Fruit fly (Drosophila melanogaster) whole organism, prepupa: ENCODE measurements around the gene mRpL32.

ENCODE experiments used
- Blimp-1 ChIP-seq: fragments of 200-800 bp; sonication (Bioruptor generic); optimal IDR thresholded peaks from 3 replicates; lab custom pipeline; 2017; ENCODE audit warnings: missing biosample characterization, missing genetic modification characterization, mild to moderate bottlenecking, moderate library complexity, missing genetic modification reagents
- CG10631 ChIP-seq: fragments of 200-800 bp; sonication (Bioruptor generic); optimal IDR thresholded peaks from 2 replicates; lab custom pipeline; 2016; ENCODE audit warnings: missing biosample characterization, missing genetic modification characterization
- CG10669 ChIP-seq: fragments of 200-800 bp; sonication (Bioruptor generic); optimal IDR thresholded peaks from 3 replicates; lab custom pipeline; 2018; ENCODE audit warnings: missing biosample characterization, mild to moderate bottlenecking, missing genetic modification characterization, moderate library complexity
- CG11294 ChIP-seq: fragments of 200-800 bp; sonication (Bioruptor generic); IDR thresholded peaks from 2 replicates; pipeline ENCODE4 v1.3.6; 2022; ENCODE audit warnings: missing biosample characterization, missing genetic modification characterization
- CG11762 ChIP-seq: fragments of 200-800 bp; sonication (Bioruptor generic); optimal IDR thresholded peaks from 3 replicates; lab custom pipeline; 2016; ENCODE audit warnings: missing biosample characterization, missing genetic modification characterization; ENCODE audit not compliant: insufficient read depth
- CG11902 ChIP-seq: fragments of 200-800 bp; sonication (Bioruptor generic); optimal IDR thresholded peaks from 3 replicates; lab custom pipeline; 2016; ENCODE audit warnings: missing biosample characterization, missing genetic modification characterization
- CG15336 ChIP-seq: fragments of 200-800 bp; sonication (Bioruptor generic); IDR thresholded peaks from 2 replicates; pipeline ENCODE4 v1.3.6; 2022; ENCODE audit warnings: missing biosample characterization, missing genetic modification characterization
- CG16779 ChIP-seq: fragments of 200-800 bp; sonication (Bioruptor generic); optimal IDR thresholded peaks from 3 replicates; lab custom pipeline; 2017; ENCODE audit warnings: missing biosample characterization, mild to moderate bottlenecking, missing genetic modification characterization
- CG32006 ChIP-seq: fragments of 200-800 bp; sonication (Bioruptor generic); optimal IDR thresholded peaks from 3 replicates; lab custom pipeline; 2017; ENCODE audit warnings: missing biosample characterization, mild to moderate bottlenecking, missing genetic modification characterization
- CG4318 ChIP-seq: fragments of 200-800 bp; sonication (Bioruptor generic); optimal IDR thresholded peaks from 3 replicates; lab custom pipeline; 2017; ENCODE audit warnings: missing biosample characterization, mild to moderate bottlenecking, missing genetic modification characterization
- CG6163 ChIP-seq: fragments of 200-800 bp; sonication (Bioruptor generic); IDR thresholded peaks from 3 replicates; pipeline ENCODE4 v1.3.6; 2022; ENCODE audit warnings: missing biosample characterization, missing genetic modification characterization
- CG6808 ChIP-seq: fragments of 200-800 bp; sonication (Bioruptor generic); optimal IDR thresholded peaks from 3 replicates; lab custom pipeline; 2017; ENCODE audit warnings: missing biosample characterization, missing genetic modification characterization, mild to moderate bottlenecking, moderate library complexity, missing genetic modification reagents
- CG6854 ChIP-seq: fragments of 200-800 bp; sonication (Bioruptor generic); optimal IDR thresholded peaks from 2 replicates; lab custom pipeline; 2017; ENCODE audit warnings: missing biosample characterization, mild to moderate bottlenecking, missing genetic modification characterization
- CG7368 ChIP-seq: fragments of 200-800 bp; sonication (Bioruptor generic); optimal IDR thresholded peaks from 3 replicates; lab custom pipeline; 2016; ENCODE audit warnings: missing biosample characterization, missing genetic modification characterization
- CG8119 ChIP-seq: fragments of 200-800 bp; sonication (Bioruptor generic); IDR thresholded peaks from 3 replicates; pipeline ENCODE4 v1.3.6; 2022; ENCODE audit warnings: missing biosample characterization, missing genetic modification characterization
- CG8319 ChIP-seq: fragments of 200-800 bp; sonication (Bioruptor generic); optimal IDR thresholded peaks from 3 replicates; lab custom pipeline; 2016; ENCODE audit warnings: missing biosample characterization, missing genetic modification characterization
- CG8632 ChIP-seq: fragments of 200-800 bp; sonication (Bioruptor generic); optimal IDR thresholded peaks from 3 replicates; lab custom pipeline; 2016; ENCODE audit warnings: missing biosample characterization, missing genetic modification characterization
- CG9139 ChIP-seq: fragments of 200-800 bp; sonication (Bioruptor generic); optimal IDR thresholded peaks from 3 replicates; lab custom pipeline; 2017; ENCODE audit warnings: missing biosample characterization, mild to moderate bottlenecking, missing genetic modification characterization
- Eip75B ChIP-seq: fragments of 200-800 bp; sonication (Bioruptor generic); optimal IDR thresholded peaks from 3 replicates; lab custom pipeline; 2016; ENCODE audit warnings: missing biosample characterization, missing genetic modification characterization
- Eip78C ChIP-seq: fragments of 200-800 bp; sonication (Bioruptor generic); peaks from one replicate; lab custom pipeline; 2016; ENCODE audit warnings: missing biosample characterization, missing genetic modification characterization
- Eip93F ChIP-seq: fragments of 200-800 bp; sonication (Bioruptor generic); optimal IDR thresholded peaks from 2 replicates; lab custom pipeline; 2016; ENCODE audit warnings: missing biosample characterization, mild to moderate bottlenecking, missing genetic modification characterization
- Ets21C ChIP-seq: fragments of 200-800 bp; sonication (Bioruptor generic); optimal IDR thresholded peaks from 3 replicates; lab custom pipeline; 2016; ENCODE audit warnings: missing biosample characterization, missing genetic modification characterization
- Gug ChIP-seq: fragments of 200-800 bp; sonication (Bioruptor generic); IDR thresholded peaks from 2 replicates; pipeline ENCODE4 v1.3.6; 2022; ENCODE audit warnings: missing biosample characterization, missing genetic modification characterization
- Hr38 ChIP-seq: sonication (Bioruptor generic); optimal IDR thresholded peaks from 2 replicates; lab custom pipeline; 2016; ENCODE audit warnings: missing biosample characterization, missing genetic modification characterization
- Hr4 ChIP-seq: fragments of 200-800 bp; sonication (Bioruptor generic); optimal IDR thresholded peaks from 3 replicates; lab custom pipeline; 2016; ENCODE audit warnings: missing biosample characterization, missing genetic modification characterization
- Lpt ChIP-seq: fragments of 200-800 bp; sonication (Bioruptor generic); optimal IDR thresholded peaks from 3 replicates; lab custom pipeline; 2016; ENCODE audit warnings: missing biosample characterization, missing genetic modification characterization
- Met ChIP-seq: fragments of 200-800 bp; sonication (Bioruptor generic); optimal IDR thresholded peaks from 3 replicates; lab custom pipeline; 2016; ENCODE audit warnings: missing biosample characterization, missing genetic modification characterization
- OdsH ChIP-seq: fragments of 200-800 bp; sonication (Bioruptor generic); optimal IDR thresholded peaks from 3 replicates; lab custom pipeline; 2016; ENCODE audit warnings: missing biosample characterization, missing genetic modification characterization
- Smox ChIP-seq: fragments of 200-800 bp; sonication (Bioruptor generic); optimal IDR thresholded peaks from 3 replicates; lab custom pipeline; 2016; ENCODE audit warnings: missing biosample characterization, missing genetic modification characterization
- Sox102F ChIP-seq: fragments of 200-800 bp; sonication (Bioruptor generic); optimal IDR thresholded peaks from 2 replicates; lab custom pipeline; 2016; ENCODE audit warnings: missing biosample characterization, mild to moderate bottlenecking, missing genetic modification characterization
- Sox15 ChIP-seq: fragments of 200-800 bp; sonication (Bioruptor generic); optimal IDR thresholded peaks from 3 replicates; lab custom pipeline; 2016; ENCODE audit warnings: missing biosample characterization, missing genetic modification characterization
- achi ChIP-seq: fragments of 200-800 bp; sonication (Bioruptor generic); optimal IDR thresholded peaks from 3 replicates; lab custom pipeline; 2016; ENCODE audit warnings: missing biosample characterization, missing genetic modification characterization
- cyc ChIP-seq: fragments of 200-800 bp; sonication (Bioruptor generic); optimal IDR thresholded peaks from 3 replicates; lab custom pipeline; 2016; ENCODE audit warnings: missing biosample characterization, missing genetic modification characterization
- dac ChIP-seq: fragments of 200-800 bp; sonication (Bioruptor generic); optimal IDR thresholded peaks from 2 replicates; lab custom pipeline; 2017; ENCODE audit warnings: missing biosample characterization, mild to moderate bottlenecking, missing genetic modification characterization
- dsx ChIP-seq: fragments of 200-800 bp; optimal IDR thresholded peaks from 3 replicates; lab custom pipeline; 2019; ENCODE audit warnings: missing biosample characterization, mild to moderate bottlenecking, missing genetic modification characterization, moderate library complexity; ENCODE audit not compliant: poor library complexity, severe bottlenecking
- esn ChIP-seq: fragments of 200-800 bp; sonication (Bioruptor generic); optimal IDR thresholded peaks from 2 replicates; lab custom pipeline; 2016; ENCODE audit warnings: missing biosample characterization, mild to moderate bottlenecking, missing genetic modification characterization, moderate library complexity
- fd59A ChIP-seq: fragments of 200-800 bp; sonication (Bioruptor generic); optimal IDR thresholded peaks from 2 replicates; lab custom pipeline; 2017; ENCODE audit warnings: missing biosample characterization, mild to moderate bottlenecking, missing genetic modification characterization, missing genetic modification reagents
- lz ChIP-seq: fragments of 200-800 bp; sonication (Bioruptor generic); optimal IDR thresholded peaks from 3 replicates; lab custom pipeline; 2016; ENCODE audit warnings: missing biosample characterization, missing genetic modification characterization
- net ChIP-seq: fragments of 200-800 bp; sonication (Bioruptor generic); optimal IDR thresholded peaks from 3 replicates; lab custom pipeline; 2016; ENCODE audit warnings: missing biosample characterization, missing genetic modification characterization
- salr ChIP-seq, 2 experiments: fragments of 200-800 bp; sonication (Bioruptor generic); optimal IDR thresholded peaks; 3 replicates each; lab custom pipeline; 2016 to 2018; ENCODE audit warnings: missing biosample characterization in 2 of 2, missing genetic modification characterization in 2 of 2, mild to moderate bottlenecking in 1 of 2
- ss ChIP-seq, 2 experiments: fragments of 200-800 bp; sonication (Bioruptor generic); optimal IDR thresholded peaks; 2 replicates in 1 of 2; 3 replicates in 1 of 2; lab custom pipeline; 2017 to 2018; ENCODE audit warnings: mild to moderate bottlenecking in 2 of 2, missing biosample characterization in 2 of 2, missing genetic modification characterization in 2 of 2, moderate library complexity in 1 of 2
- svp ChIP-seq: fragments of 200-800 bp; sonication (Bioruptor generic); peaks from one replicate; lab custom pipeline; 2016; ENCODE audit warnings: missing biosample characterization, missing genetic modification characterization
- topi ChIP-seq: fragments of 200-800 bp; sonication (Bioruptor generic); optimal IDR thresholded peaks from 3 replicates; lab custom pipeline; 2016; ENCODE audit warnings: missing biosample characterization, missing genetic modification characterization

The mRpL32 gene

dm6 chr3R:31243079-31243668 lies 9.5 kb upstream of the mRpL32 start (continued):
- no peak for TF ChIP-seq Met (GFP tag; lab: Kevin White, UChicago)
- TF ChIP-seq CG4318, result peak; percentile 44
- TF ChIP-seq Sox102F (GFP tag; lab: Kevin White, UChicago), result no peak
- no peak for TF ChIP-seq topi (GFP tag; lab: Kevin White, UChicago)
- TF ChIP-seq esn (GFP tag; lab: Kevin White, UChicago), result no peak
- TF ChIP-seq CG16779 (tag; lab: Kevin White, UChicago), result no peak
- no peak for TF ChIP-seq salr (GFP tag; optimal IDR thresholded peaks at IDR 0.05; lab: Kevin White, UChicago)
- no peak for TF ChIP-seq CG7368
- no peak for TF ChIP-seq Eip75B
- no peak for TF ChIP-seq CG9139 (GFP tag; lab: Kevin White, UChicago)
- no peak for TF ChIP-seq Hr38 (GFP tag; lab: Kevin White, UChicago)
- peak; percentile 29; the same call in 1 of the 2 replicates for TF ChIP-seq Gug (GFP tag; lab: Robert Waterston, UW)
- 0 out of 2 replicates have a peak, but pooled peaks have one; percentile 6 for TF ChIP-seq CG11294 (GFP tag; lab: Robert Waterston, UW)
- no peak for TF ChIP-seq CG8632 (GFP tag; lab: Kevin White, UChicago)
- peak; percentile 63; the same call in 1 of the 3 replicates for TF ChIP-seq CG8119 (GFP tag; lab: Robert Waterston, UW)
- no peak for TF ChIP-seq lz (GFP tag; lab: Kevin White, UChicago)

- TF ChIP-seq achi (GFP tag; lab: Kevin White, UChicago) (no peak), Blimp-1 (GFP tag; lab: Kevin White, UChicago) (peak; percentile 77), CG8319 (no peak), dsx (GFP tag; lab: Kevin White, UChicago) (no peak), CG6854 (GFP tag; lab: Kevin White, UChicago) (peak; percentile 4), Hr4 (GFP tag; lab: Kevin White, UChicago) (no peak), CG11902 (no peak), ss (GFP tag; optimal IDR thresholded peaks at IDR 0.05; lab: Kevin White, UChicago) (no peak), svp (no peak), CG7368 (no peak)
These were observed 6.9 kb upstream of the mRpL32 start for dm6 chr3R:31245785-31246184.

DNA sequence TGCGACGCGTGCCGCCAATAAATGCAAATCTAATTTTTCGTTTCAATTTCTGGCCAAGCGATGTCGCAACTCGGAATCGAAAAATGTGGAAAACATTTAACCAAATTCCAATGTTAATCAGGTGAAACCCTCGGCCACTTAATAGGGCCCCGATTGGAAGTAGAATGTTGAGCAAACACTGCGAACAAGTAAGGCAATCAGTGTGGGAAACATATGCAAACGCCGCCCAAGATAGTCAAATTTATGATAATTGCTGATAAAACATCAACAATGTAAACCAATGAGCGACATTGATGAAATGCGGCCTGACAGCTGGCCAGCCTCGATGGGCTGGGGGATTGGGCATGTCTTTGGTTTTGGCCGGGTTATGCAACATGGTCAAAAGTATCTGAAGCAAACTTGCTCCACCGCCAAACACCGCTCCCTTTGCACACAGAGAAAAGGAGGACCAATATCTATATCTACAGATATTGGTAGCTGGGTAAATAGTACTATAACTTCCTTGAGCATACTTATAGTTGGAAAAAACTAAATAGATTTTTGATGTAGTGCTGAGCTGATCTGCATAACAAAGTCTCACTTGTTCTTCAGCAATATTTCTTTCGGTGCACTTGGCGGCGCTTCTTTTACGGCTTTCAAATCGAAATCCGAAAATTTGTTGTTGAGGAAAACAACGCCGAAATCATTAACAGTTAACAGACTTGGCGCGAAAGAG lies 5.2 kb upstream of the mRpL32 start:
- TF ChIP-seq Hr38 (GFP tag; lab: Kevin White, UChicago) (no peak), CG11294 (GFP tag; lab: Robert Waterston, UW) (no peak), CG32006 (GFP tag; lab: Kevin White, UChicago) (peak; percentile 46), dac (GFP tag; lab: Kevin White, UChicago) (peak; percentile 12), Lpt (GFP tag; lab: Kevin White, UChicago) (peak; percentile 6), achi (GFP tag; lab: Kevin White, UChicago) (peak; percentile 73), CG4318 (no peak), Gug (GFP tag; lab: Robert Waterston, UW) (no peak), salr (GFP tag; optimal IDR thresholded peaks at IDR 0.05; lab: Kevin White, UChicago) (no peak), CG6163 (GFP tag; lab: Robert Waterston, UW) (peak; percentile 74), Blimp-1 (GFP tag; lab: Kevin White, UChicago) (no peak), OdsH (peak; percentile 68), CG15336 (GFP tag; lab: Robert Waterston, UW) (peak; percentile 33), Eip93F (peak; percentile 56), net (GFP tag; lab: Kevin White, UChicago) (peak; percentile 62), topi (GFP tag; lab: Kevin White, UChicago) (peak; percentile 82), CG6808 (GFP tag; lab: Kevin White, UChicago) (no peak), Sox15 (GFP tag; lab: Kevin White, UChicago) (peak; percentile 43), Smox (GFP tag; lab: Kevin White, UChicago) (peak; percentile 78), lz (GFP tag; lab: Kevin White, UChicago) (peak; percentile 72), CG8119 (GFP tag; lab: Robert Waterston, UW) (peak; percentile 50; the same call in 2 of the 3 replicates), svp (peak; percentile 93), Ets21C (GFP tag; lab: Kevin White, UChicago) (peak; percentile 73), Eip78C (GFP tag; lab: Kevin White, UChicago) (peak; percentile 93), CG9139 (GFP tag; lab: Kevin White, UChicago) (no peak), cyc (GFP tag; lab: Kevin White, UChicago) (peak; percentile 81), CG8319 (peak; percentile 61), CG10631 (peak; percentile 16), CG7368 (peak; percentile 68), CG10669 (no peak), fd59A (GFP tag; lab: Kevin White, UChicago) (no peak), Eip75B (peak; percentile 38), CG11762 (GFP tag; lab: Kevin White, UChicago) (peak; percentile 53)
